Worm (Caenorhabditis elegans) whole organism, late embryonic: ENCODE results near the gene Y66C5A.1.
A peak's percentile ranks its signal among the peaks of the same experiment; 100 is the strongest.

Source experiments
- C38D4.7 ChIP-seq: fragments of 200-800 bp; sonication (Bioruptor generic); optimal IDR thresholded peaks from 2 replicates; lab custom pipeline; 2018; ENCODE audit warnings: mild to moderate bottlenecking, missing genetic modification characterization, moderate library complexity, missing compliant biosample characterization
- F13H6.1 ChIP-seq: sonication (generic microtip); optimal IDR thresholded peaks from 2 replicates; lab custom pipeline; 2016; ENCODE audit warnings: missing genetic modification characterization, missing compliant biosample characterization
- K09A11.1 ChIP-seq: sonication (generic microtip); optimal IDR thresholded peaks from 2 replicates; lab custom pipeline; 2017; ENCODE audit warnings: antibody characterized with exemption, mild to moderate bottlenecking, missing genetic modification characterization, missing compliant biosample characterization; ENCODE audit not compliant: insufficient read depth
- T23F11.4 ChIP-seq: fragments of 200-800 bp; sonication (Bioruptor generic); optimal IDR thresholded peaks from 2 replicates; lab custom pipeline; 2018; ENCODE audit warnings: mild to moderate bottlenecking, missing genetic modification characterization, missing compliant biosample characterization
- ahr-1 ChIP-seq: sonication (generic microtip); optimal IDR thresholded peaks from 2 replicates; lab custom pipeline; 2016; ENCODE audit warnings: missing genetic modification characterization, missing compliant biosample characterization
- ceh-14 ChIP-seq: sonication (generic microtip); optimal IDR thresholded peaks from 2 replicates; lab custom pipeline; 2016; ENCODE audit warnings: missing genotype, missing genetic modification characterization, missing compliant biosample characterization
- ceh-18 ChIP-seq: sonication (generic microtip); optimal IDR thresholded peaks from 2 replicates; lab custom pipeline; 2016; ENCODE audit warnings: missing genetic modification characterization, missing compliant biosample characterization
- ceh-2 ChIP-seq: sonication (generic microtip); optimal IDR thresholded peaks from 2 replicates; lab custom pipeline; 2016; ENCODE audit warnings: missing genotype, missing genetic modification characterization, missing compliant biosample characterization
- ceh-30 ChIP-seq: fragments of 150-350 bp; optimal IDR thresholded peaks from 2 replicates; lab custom pipeline; 2014; ENCODE audit warnings: missing biosample characterization, missing genetic modification characterization
- ceh-31 ChIP-seq: sonication (generic microtip); optimal IDR thresholded peaks from 2 replicates; lab custom pipeline; 2016; ENCODE audit warnings: missing genetic modification characterization, missing compliant biosample characterization
- ceh-34 ChIP-seq: sonication (generic microtip); optimal IDR thresholded peaks from 2 replicates; lab custom pipeline; 2016; ENCODE audit warnings: mild to moderate bottlenecking, missing genetic modification characterization, missing compliant biosample characterization
- ceh-45 ChIP-seq: fragments of 200-800 bp; sonication (Bioruptor generic); IDR thresholded peaks from 2 replicates; pipeline ENCODE4 v1.3.6; 2022; ENCODE audit warnings: missing genetic modification reagents, missing genetic modification characterization, missing compliant biosample characterization
- ceh-48 ChIP-seq: sonication (generic microtip); optimal IDR thresholded peaks from 2 replicates; lab custom pipeline; 2016; ENCODE audit warnings: missing genetic modification characterization, inconsistent platforms, missing compliant biosample characterization
- che-1 ChIP-seq: sonication (generic microtip); optimal IDR thresholded peaks from 2 replicates; lab custom pipeline; 2016; ENCODE audit warnings: mild to moderate bottlenecking, missing genetic modification characterization, missing compliant biosample characterization
- dmd-4 ChIP-seq: sonication (generic microtip); optimal IDR thresholded peaks from 2 replicates; lab custom pipeline; 2016; ENCODE audit warnings: borderline replicate concordance, missing genetic modification characterization, missing compliant biosample characterization
- dve-1 ChIP-seq: sonication (generic microtip); optimal IDR thresholded peaks from 2 replicates; lab custom pipeline; 2017; ENCODE audit warnings: antibody characterized with exemption, mild to moderate bottlenecking, missing genetic modification characterization, missing compliant biosample characterization
- elt-2 ChIP-seq: sonication (generic microtip); optimal IDR thresholded peaks from 2 replicates; lab custom pipeline; 2016; ENCODE audit warnings: missing genetic modification reagents, missing genetic modification characterization, missing compliant biosample characterization
- ets-4 ChIP-seq: sonication (generic microtip); optimal IDR thresholded peaks from 2 replicates; lab custom pipeline; 2016; ENCODE audit warnings: missing genetic modification characterization, missing compliant biosample characterization
- gmeb-2 ChIP-seq: sonication (generic microtip); optimal IDR thresholded peaks from 2 replicates; lab custom pipeline; 2016; ENCODE audit warnings: missing genetic modification characterization, inconsistent platforms, missing compliant biosample characterization
- hlh-6 ChIP-seq: sonication (generic microtip); optimal IDR thresholded peaks from 2 replicates; lab custom pipeline; 2016; ENCODE audit warnings: missing genotype, missing genetic modification characterization, missing compliant biosample characterization
- lin-11 ChIP-seq: fragments of 200-800 bp; sonication (Bioruptor generic); optimal IDR thresholded peaks from 2 replicates; lab custom pipeline; 2018; ENCODE audit warnings: mild to moderate bottlenecking, missing genetic modification characterization, missing compliant biosample characterization
- madf-2 ChIP-seq: sonication (generic microtip); optimal IDR thresholded peaks from 2 replicates; lab custom pipeline; 2017; ENCODE audit warnings: missing genetic modification characterization, missing compliant biosample characterization
- nfya-1 ChIP-seq: sonication (generic microtip); optimal IDR thresholded peaks from 2 replicates; lab custom pipeline; 2017; ENCODE audit warnings: missing genetic modification characterization, mild to moderate bottlenecking, missing compliant biosample characterization, antibody characterized with exemption, moderate library complexity
- pat-9 ChIP-seq: fragments of 200-800 bp; sonication (Bioruptor generic); optimal IDR thresholded peaks from 2 replicates; lab custom pipeline; 2018; ENCODE audit warnings: mild to moderate bottlenecking, missing genetic modification characterization, moderate library complexity, missing compliant biosample characterization
- pha-2 ChIP-seq: sonication (generic microtip); optimal IDR thresholded peaks from 2 replicates; lab custom pipeline; 2017; ENCODE audit warnings: mild to moderate bottlenecking, missing genetic modification characterization, missing compliant biosample characterization
- pha-4 ChIP-seq: fragments of 150-350 bp; optimal IDR thresholded peaks from 2 replicates; lab custom pipeline; 2018; ENCODE audit warnings: missing biosample characterization, missing genetic modification reagents, missing genetic modification characterization
- ref-2 ChIP-seq: sonication (generic microtip); optimal IDR thresholded peaks from 2 replicates; lab custom pipeline; 2016; ENCODE audit warnings: missing genetic modification characterization, missing compliant biosample characterization
- rnt-1 ChIP-seq: sonication (generic microtip); optimal IDR thresholded peaks from 2 replicates; lab custom pipeline; 2016; ENCODE audit warnings: missing genetic modification characterization, missing compliant biosample characterization
- sdc-2 ChIP-seq: sonication (generic microtip); optimal IDR thresholded peaks from 2 replicates; lab custom pipeline; 2016; ENCODE audit warnings: missing genotype, missing genetic modification characterization, missing compliant biosample characterization
- sox-4 ChIP-seq: sonication (generic microtip); optimal IDR thresholded peaks from 2 replicates; lab custom pipeline; 2017; ENCODE audit warnings: mild to moderate bottlenecking, missing genetic modification characterization, inconsistent platforms, missing compliant biosample characterization
- syd-9 ChIP-seq: sonication (generic microtip); optimal IDR thresholded peaks from 2 replicates; lab custom pipeline; 2016; ENCODE audit warnings: mild to moderate bottlenecking, missing genetic modification characterization, moderate library complexity, missing compliant biosample characterization
- tbx-2 ChIP-seq: sonication (generic microtip); optimal IDR thresholded peaks from 2 replicates; lab custom pipeline; 2016; ENCODE audit warnings: missing genetic modification characterization, missing compliant biosample characterization
- tbx-7 ChIP-seq: sonication (generic microtip); optimal IDR thresholded peaks from 2 replicates; lab custom pipeline; 2016; ENCODE audit warnings: missing genotype, missing genetic modification characterization, missing compliant biosample characterization
- ttx-3 ChIP-seq: sonication (generic microtip); optimal IDR thresholded peaks from 2 replicates; lab custom pipeline; 2016; ENCODE audit warnings: missing genetic modification reagents, missing genetic modification characterization, missing compliant biosample characterization
- unc-3 ChIP-seq, 2 experiments: fragments of 200-800 bp in 1 of 2; sonication (Bioruptor generic) in 1 of 2; sonication (generic microtip) in 1 of 2; conservative IDR thresholded peaks in 1 of 2; optimal IDR thresholded peaks in 1 of 2; 2 replicates each; pipeline versions ENCODE4 v1.3.6 to Lab custom; 2016 to 2022; ENCODE audit warnings: missing compliant biosample characterization in 2 of 2, missing genetic modification characterization in 2 of 2, missing genetic modification reagents in 1 of 2
- unc-42 ChIP-seq: sonication (generic microtip); optimal IDR thresholded peaks from 2 replicates; lab custom pipeline; 2016; ENCODE audit warnings: missing genotype, missing genetic modification characterization, missing compliant biosample characterization
- unc-55 ChIP-seq: sonication (generic microtip); optimal IDR thresholded peaks from 2 replicates; lab custom pipeline; 2017; ENCODE audit warnings: missing biosample characterization, missing genetic modification reagents, missing genetic modification characterization
- unc-86 ChIP-seq: sonication (generic microtip); optimal IDR thresholded peaks from 2 replicates; lab custom pipeline; 2016; ENCODE audit warnings: missing genetic modification characterization, missing compliant biosample characterization
- ztf-16 ChIP-seq: sonication (generic microtip); optimal IDR thresholded peaks from 2 replicates; lab custom pipeline; 2017; ENCODE audit warnings: missing genetic modification characterization, missing compliant biosample characterization

The Y66C5A.1 gene

ce11 chrX:14480248-14480647 is 24.9 kb upstream of the Y66C5A.1 start, which contains the start of gene gfi-3:
gfi-3 (plus strand) TSS chrX:14480572.
- TF ChIP-seq hlh-6 (tag; lab: Kevin White, UChicago) (no peak), ceh-45 (GFP tag; lab: Robert Waterston, UW) (no peak), syd-9 (tag; lab: Kevin White, UChicago) (peak; percentile 10), dmd-4 (peak; percentile 36), ets-4 (tag; lab: Kevin White, UChicago) (no peak), ahr-1 (no peak), tbx-7 (tag; lab: Kevin White, UChicago) (no peak), nfya-1 (tag; lab: Kevin White, UChicago) (peak; percentile 72), ceh-2 (tag; lab: Kevin White, UChicago) (peak; percentile 4), rnt-1 (tag; lab: Kevin White, UChicago) (peak; percentile 25), unc-55 (GFP tag; lab: Kevin White, UChicago) (peak; percentile 23), unc-42 (tag; lab: Kevin White, UChicago) (peak; percentile 27), ztf-16 (tag; lab: Kevin White, UChicago) (no peak), dve-1 (tag; lab: Kevin White, UChicago) (no peak), gmeb-2 (tag; lab: Kevin White, UChicago) (peak; percentile 26), unc-3 (GFP tag; conservative IDR thresholded peaks at IDR 0.05; lab: Robert Waterston, UW) (peak; percentile 20; the same call in 1 of the 2 replicates), unc-3 (tag; optimal IDR thresholded peaks at IDR 0.05; lab: Kevin White, UChicago) (no peak), ref-2 (no peak), T23F11.4 (GFP tag; lab: Kevin White, UChicago) (no peak), sdc-2 (peak; percentile 76), ceh-31 (tag; lab: Kevin White, UChicago) (peak; percentile 46), pat-9 (tag; lab: Kevin White, UChicago) (peak; percentile 2), elt-2 (tag; lab: Kevin White, UChicago) (peak; percentile 72), ceh-34 (peak; percentile 77), unc-86 (tag; lab: Kevin White, UChicago) (peak; percentile 40), C38D4.7 (peak; percentile 35), F13H6.1 (tag; lab: Kevin White, UChicago) (peak; percentile 8), ceh-18 (peak; percentile 61), che-1 (tag; lab: Kevin White, UChicago) (no peak), ceh-14 (tag; lab: Kevin White, UChicago) (peak; percentile 11), pha-2 (tag; lab: Kevin White, UChicago) (peak; percentile 17), madf-2 (tag; lab: Kevin White, UChicago) (peak; percentile 48), K09A11.1 (tag; lab: Kevin White, UChicago) (no peak), sox-4 (tag; lab: Kevin White, UChicago) (peak; percentile 33), ceh-48 (tag; lab: Kevin White, UChicago) (peak; percentile 18), pha-4 (tag; lab: Kevin White, UChicago) (no peak), tbx-2 (tag; lab: Kevin White, UChicago) (peak; percentile 72), ttx-3 (tag; lab: Kevin White, UChicago) (peak; percentile 41), lin-11 (tag; lab: Kevin White, UChicago) (no peak)

- TF ChIP-seq dve-1 (tag; lab: Kevin White, UChicago) (peak; percentile 45), ceh-30 (tag; lab: Kevin White, UChicago) (no peak)
These were observed 23.6 kb upstream of the Y66C5A.1 start, which contains the start of gene M163.11 for ce11 chrX:14478743-14479428. M163.11 (plus strand) TSS chrX:14479378.
